Fruit fly (Drosophila melanogaster) whole organism, embryonic: ENCODE measurements around the gene Tep4.

Experiments used
- ATbp ChIP-seq: fragments of 200-800 bp; sonication (Bioruptor generic); optimal IDR thresholded peaks from 2 replicates; lab custom pipeline; 2017; ENCODE audit warnings: missing biosample characterization, mild to moderate bottlenecking, missing genetic modification characterization, missing genetic modification reagents
- Atf6 ChIP-seq: fragments of 200-800 bp; sonication (Bioruptor generic); IDR thresholded peaks from 2 replicates; pipeline ENCODE4 v1.3.6; 2022; ENCODE audit warnings: missing biosample characterization, missing genetic modification characterization
- Blimp-1 ChIP-seq: fragments of 200-800 bp; sonication (Bioruptor generic); optimal IDR thresholded peaks from 3 replicates; lab custom pipeline; 2018; ENCODE audit warnings: missing biosample characterization, missing genetic modification characterization, mild to moderate bottlenecking, moderate library complexity, missing genetic modification reagents
- CG10267 ChIP-seq: fragments of 200-800 bp; sonication (Bioruptor generic); optimal IDR thresholded peaks from 2 replicates; lab custom pipeline; 2018; ENCODE audit warnings: missing biosample characterization, mild to moderate bottlenecking, missing genetic modification characterization, moderate library complexity
- CG10431 ChIP-seq: fragments of 200-800 bp; sonication (Bioruptor generic); optimal IDR thresholded peaks from 3 replicates; lab custom pipeline; 2018; ENCODE audit warnings: missing biosample characterization, mild to moderate bottlenecking, missing genetic modification characterization
- CG10654 ChIP-seq: fragments of 200-800 bp; sonication (Bioruptor generic); optimal IDR thresholded peaks from 2 replicates; lab custom pipeline; 2016; ENCODE audit warnings: missing biosample characterization, missing genetic modification characterization
- CG11247 ChIP-seq: fragments of 200-800 bp; sonication (Bioruptor generic); IDR thresholded peaks from 2 replicates; pipeline ENCODE4 v1.3.6; 2022; ENCODE audit warnings: missing biosample characterization, missing genetic modification characterization
- CG11696 ChIP-seq: fragments of 200-800 bp; sonication (Bioruptor generic); IDR thresholded peaks from 2 replicates; pipeline ENCODE4 v1.3.6; 2022; ENCODE audit warnings: missing biosample characterization, missing genetic modification characterization
- CG1233 ChIP-seq: fragments of 200-800 bp; sonication (Bioruptor generic); optimal IDR thresholded peaks from 4 replicates; lab custom pipeline; 2018; ENCODE audit warnings: missing biosample characterization, mild to moderate bottlenecking, missing genetic modification characterization
- CG14710 ChIP-seq: fragments of 200-800 bp; sonication (Bioruptor generic); optimal IDR thresholded peaks from 3 replicates; lab custom pipeline; 2019; ENCODE audit warnings: missing biosample characterization, mild to moderate bottlenecking, missing genetic modification characterization, moderate library complexity
- CG1529 ChIP-seq: fragments of 200-800 bp; sonication (Bioruptor generic); optimal IDR thresholded peaks from 3 replicates; lab custom pipeline; 2018; ENCODE audit warnings: missing biosample characterization, missing genetic modification characterization
- CG15514 ChIP-seq: fragments of 200-800 bp; sonication (Bioruptor generic); optimal IDR thresholded peaks from 3 replicates; lab custom pipeline; 2017; ENCODE audit warnings: missing biosample characterization, missing genetic modification characterization, mild to moderate bottlenecking, moderate library complexity, missing genetic modification reagents
- CG1603 ChIP-seq: fragments of 200-800 bp; sonication (Bioruptor generic); optimal IDR thresholded peaks from 2 replicates; lab custom pipeline; 2019; ENCODE audit warnings: missing biosample characterization, mild to moderate bottlenecking, missing genetic modification characterization, moderate library complexity
- CG16863 ChIP-seq: fragments of 200-800 bp; sonication (Bioruptor generic); optimal IDR thresholded peaks from 3 replicates; lab custom pipeline; 2016; ENCODE audit warnings: missing biosample characterization, missing genetic modification characterization
- CG2199 ChIP-seq: fragments of 200-800 bp; sonication (Bioruptor generic); IDR thresholded peaks from 3 replicates; pipeline ENCODE4 v1.3.6; 2022; ENCODE audit warnings: missing biosample characterization, missing genetic modification characterization
- CG30431 ChIP-seq: fragments of 200-800 bp; sonication (Bioruptor generic); optimal IDR thresholded peaks from 2 replicates; lab custom pipeline; 2017; ENCODE audit warnings: missing biosample characterization, missing genetic modification characterization
- CG33557 ChIP-seq: fragments of 200-800 bp; sonication (Bioruptor generic); optimal IDR thresholded peaks from 2 replicates; lab custom pipeline; 2019; ENCODE audit warnings: missing biosample characterization, mild to moderate bottlenecking, missing genetic modification characterization, moderate library complexity
- CG34224 ChIP-seq: fragments of 200-800 bp; sonication (Bioruptor generic); IDR thresholded peaks from 3 replicates; pipeline ENCODE4 v1.3.6; 2022; ENCODE audit warnings: missing biosample characterization, missing genetic modification characterization; ENCODE audit not compliant: partially characterized antibody
- CG42726 ChIP-seq: fragments of 200-800 bp; sonication (Bioruptor generic); IDR thresholded peaks from 2 replicates; pipeline ENCODE4 v1.3.6; 2022; ENCODE audit warnings: missing biosample characterization, missing genetic modification characterization; ENCODE audit not compliant: partially characterized antibody
- CG4282 ChIP-seq: fragments of 200-800 bp; sonication (Bioruptor generic); optimal IDR thresholded peaks from 2 replicates; lab custom pipeline; 2016; ENCODE audit warnings: missing biosample characterization, missing genetic modification characterization
- CG4820 ChIP-seq: fragments of 200-800 bp; sonication (Bioruptor generic); optimal IDR thresholded peaks from 3 replicates; lab custom pipeline; 2016; ENCODE audit warnings: missing biosample characterization, missing genetic modification characterization
- CG5245 ChIP-seq: fragments of 200-800 bp; sonication (Bioruptor generic); optimal IDR thresholded peaks from 3 replicates; lab custom pipeline; 2016; ENCODE audit warnings: missing biosample characterization, missing genetic modification characterization
- CG6791 ChIP-seq: fragments of 200-800 bp; sonication (Bioruptor generic); IDR thresholded peaks from 3 replicates; pipeline ENCODE4 v1.3.6; 2022; ENCODE audit warnings: missing biosample characterization, missing genetic modification characterization; ENCODE audit not compliant: partially characterized antibody
- CG7987 ChIP-seq: fragments of 200-800 bp; sonication (Bioruptor generic); optimal IDR thresholded peaks from 2 replicates; lab custom pipeline; 2018; ENCODE audit warnings: missing biosample characterization, mild to moderate bottlenecking, missing genetic modification characterization, moderate library complexity
- CTCF ChIP-seq: fragments of 200-800 bp; sonication (Bioruptor generic); optimal IDR thresholded peaks from 2 replicates; lab custom pipeline; 2017; ENCODE audit warnings: missing biosample characterization, mild to moderate bottlenecking, missing genetic modification characterization, moderate library complexity
- Dfd ChIP-seq, 2 experiments: fragments of >200 bp; optimal IDR thresholded peaks; 2 replicates each; lab custom pipeline; 2017; ENCODE audit warnings: missing biosample characterization in 2 of 2, missing genetic modification characterization in 2 of 2
- Dll ChIP-seq: fragments of 200-800 bp; sonication (Bioruptor generic); IDR thresholded peaks from 4 replicates; pipeline ENCODE4 v1.3.6; 2022; ENCODE audit warnings: missing biosample characterization, missing genetic modification characterization; ENCODE audit not compliant: partially characterized antibody
- Dp ChIP-seq: fragments of 200-800 bp; sonication (Bioruptor generic); optimal IDR thresholded peaks from 2 replicates; lab custom pipeline; 2018; ENCODE audit warnings: missing biosample characterization, mild to moderate bottlenecking, missing genetic modification characterization, moderate library complexity
- ERR ChIP-seq: fragments of 200-800 bp; sonication (Bioruptor generic); optimal IDR thresholded peaks from 2 replicates; lab custom pipeline; 2016; ENCODE audit warnings: missing biosample characterization, missing genetic modification characterization
- Hand ChIP-seq: fragments of 200-800 bp; sonication (Bioruptor generic); optimal IDR thresholded peaks from 2 replicates; lab custom pipeline; 2017; ENCODE audit warnings: mild to moderate bottlenecking, missing biosample characterization, missing genetic modification reagents, missing genetic modification characterization
- MESR4 ChIP-seq: fragments of 200-800 bp; sonication (Bioruptor generic); optimal IDR thresholded peaks from 2 replicates; lab custom pipeline; 2018; ENCODE audit warnings: missing biosample characterization, mild to moderate bottlenecking, missing genetic modification characterization, moderate library complexity
- Med ChIP-seq: fragments of 200-800 bp; sonication (Bioruptor generic); peaks from one replicate; lab custom pipeline; 2016; ENCODE audit warnings: missing biosample characterization, missing genetic modification characterization, mild to moderate bottlenecking, inconsistent platforms, moderate library complexity
- NC2α ChIP-seq: fragments of 200-800 bp; sonication (Bioruptor generic); optimal IDR thresholded peaks from 2 replicates; lab custom pipeline; 2016; ENCODE audit warnings: missing biosample characterization, missing genetic modification characterization
- Neu2 ChIP-seq: fragments of 200-800 bp; sonication (Bioruptor generic); optimal IDR thresholded peaks from 3 replicates; lab custom pipeline; 2016; ENCODE audit warnings: missing biosample characterization, missing genetic modification characterization, borderline replicate concordance
- Oaz ChIP-seq: fragments of 200-800 bp; sonication (Bioruptor generic); IDR thresholded peaks from 2 replicates; pipeline ENCODE4 v1.3.6; 2022; ENCODE audit warnings: missing biosample characterization, missing genetic modification characterization
- Pdp1 ChIP-seq, 2 experiments: fragments of 200-800 bp; sonication (Bioruptor generic); optimal IDR thresholded peaks; 3 replicates each; lab custom pipeline; 2016; ENCODE audit warnings: missing biosample characterization in 2 of 2, missing genetic modification characterization in 2 of 2, mild to moderate bottlenecking in 1 of 2, moderate library complexity in 1 of 2
- Scr ChIP-seq: fragments of 200-800 bp; sonication (Bioruptor generic); IDR thresholded peaks from 2 replicates; pipeline ENCODE4 v1.3.6; 2022; ENCODE audit warnings: missing biosample characterization, missing genetic modification characterization; ENCODE audit not compliant: partially characterized antibody
- Sox100B ChIP-seq: fragments of 200-800 bp; sonication (Bioruptor generic); optimal IDR thresholded peaks from 3 replicates; lab custom pipeline; 2018; ENCODE audit warnings: missing biosample characterization, mild to moderate bottlenecking, missing genetic modification characterization
- Stat92E ChIP-seq, 3 experiments: fragments of >200 bp in 2 of 3; fragments of 200-800 bp in 1 of 3; sonication (Bioruptor generic) in 1 of 3; optimal IDR thresholded peaks; 2 replicates each; lab custom pipeline; 2017 to 2019; ENCODE audit warnings: missing biosample characterization in 3 of 3, missing genetic modification characterization in 3 of 3, mild to moderate bottlenecking in 1 of 3, moderate library complexity in 1 of 3
- danr ChIP-seq: fragments of 200-800 bp; sonication (Bioruptor generic); IDR thresholded peaks from 2 replicates; pipeline ENCODE4 v1.3.6; 2022; ENCODE audit warnings: missing biosample characterization, missing genetic modification characterization
- gsb ChIP-seq: fragments of 200-800 bp; sonication (Bioruptor generic); IDR thresholded peaks from 2 replicates; pipeline ENCODE4 v1.3.6; 2022; ENCODE audit warnings: missing biosample characterization, missing genetic modification characterization
- kah ChIP-seq: fragments of 200-800 bp; sonication (Bioruptor generic); optimal IDR thresholded peaks from 2 replicates; lab custom pipeline; 2018; ENCODE audit warnings: missing biosample characterization, mild to moderate bottlenecking, missing genetic modification characterization
- mld ChIP-seq: fragments of 200-800 bp; sonication (Bioruptor generic); IDR thresholded peaks from 3 replicates; pipeline ENCODE4 v1.3.6; 2022; ENCODE audit warnings: missing biosample characterization, missing genetic modification characterization; ENCODE audit not compliant: partially characterized antibody
- nerfin-2 ChIP-seq: fragments of 200-800 bp; sonication (Bioruptor generic); IDR thresholded peaks from 2 replicates; pipeline ENCODE4 v1.3.6; 2022; ENCODE audit warnings: missing biosample characterization, missing genetic modification characterization; ENCODE audit not compliant: partially characterized antibody
- oc ChIP-seq: fragments of 200-800 bp; sonication (Bioruptor generic); optimal IDR thresholded peaks from 2 replicates; lab custom pipeline; 2018; ENCODE audit warnings: missing biosample characterization, mild to moderate bottlenecking, missing genetic modification characterization, moderate library complexity
- pum ChIP-seq: fragments of 200-800 bp; sonication (Bioruptor generic); optimal IDR thresholded peaks from 2 replicates; lab custom pipeline; 2016; ENCODE audit warnings: missing biosample characterization, missing genetic modification characterization
- sna ChIP-seq: fragments of 200-800 bp; sonication (Bioruptor generic); IDR thresholded peaks from 2 replicates; pipeline ENCODE4 v1.3.6; 2022; ENCODE audit warnings: missing biosample characterization, missing genetic modification characterization; ENCODE audit not compliant: partially characterized antibody
- sqz ChIP-seq: fragments of 200-800 bp; sonication (Bioruptor generic); optimal IDR thresholded peaks from 3 replicates; lab custom pipeline; 2018; ENCODE audit warnings: missing biosample characterization, mild to moderate bottlenecking, missing genetic modification characterization
- vvl ChIP-seq: fragments of 200-800 bp; sonication (Bioruptor generic); IDR thresholded peaks from 2 replicates; pipeline ENCODE4 v1.3.6; 2022; ENCODE audit warnings: missing biosample characterization, missing genetic modification characterization

Gene Tep4

DNA sequence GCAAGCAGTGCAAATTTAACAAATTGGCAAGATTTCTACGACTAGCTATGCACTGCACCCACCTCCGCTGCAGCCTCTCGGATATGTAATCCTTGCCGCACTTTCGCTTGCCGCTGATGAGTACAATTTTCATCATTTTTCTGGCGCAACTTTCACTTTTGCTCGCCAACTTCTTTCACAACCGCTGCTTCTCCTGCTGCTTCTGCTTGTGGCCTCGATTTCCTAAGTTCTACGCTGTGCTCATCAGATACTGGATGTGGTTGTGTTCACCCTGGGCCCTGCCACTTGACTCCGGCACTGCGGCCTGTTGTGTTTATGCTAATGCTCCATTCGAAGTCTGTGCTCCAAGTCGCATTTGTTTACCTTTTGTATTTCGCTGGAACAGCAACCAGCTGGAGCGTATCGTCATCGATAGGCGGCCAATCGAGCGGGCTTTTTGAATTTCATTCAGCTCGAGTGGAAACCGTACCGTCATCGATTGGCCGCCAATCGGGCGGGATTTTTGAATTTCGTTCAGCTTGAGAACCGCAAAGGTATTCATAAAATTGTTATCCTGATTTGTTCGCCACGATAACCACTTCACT, 31.8 kb downstream of the Tep4 start, which contains the start of gene Pmvk (continued):
- no peak for TF ChIP-seq CG7987 (GFP tag; lab: Kevin White, UChicago)
- TF ChIP-seq CG4282: no peak
- peak; percentile 1 for TF ChIP-seq kah (GFP tag; lab: Kevin White, UChicago)
- TF ChIP-seq Stat92E (GFP tag; optimal IDR thresholded peaks at IDR 0.05; lab: Kevin White, UChicago): peak in 1 of 3 experiments; percentile 93
- TF ChIP-seq CG16863: no peak
- TF ChIP-seq sna (GFP tag; lab: Robert Waterston, UW): peak; percentile 83
- peak; percentile 95 for TF ChIP-seq mld
- TF ChIP-seq CG5245 (GFP tag; lab: Kevin White, UChicago): no peak
- no peak for TF ChIP-seq Atf6 (GFP tag; lab: Robert Waterston, UW)
- no peak for TF ChIP-seq CG11696 (GFP tag; lab: Robert Waterston, UW)
- TF ChIP-seq ERR: no peak
- peak; percentile 52 for TF ChIP-seq CG1603 (tag; lab: Kevin White, UChicago)
- peak; percentile 43; the same call in 1 of the 2 replicates for TF ChIP-seq CG42726
- TF ChIP-seq vvl (GFP tag; lab: Robert Waterston, UW): peak; percentile 52; the same call in 1 of the 2 replicates
- TF ChIP-seq CG15514 (GFP tag; lab: Kevin White, UChicago): peak; percentile 88
- peak; percentile 36 for TF ChIP-seq CG33557
- no peak for TF ChIP-seq Neu2 (GFP tag; lab: Kevin White, UChicago)
- TF ChIP-seq danr (GFP tag; lab: Robert Waterston, UW): no peak
- TF ChIP-seq oc (tag; lab: Kevin White, UChicago): no peak
- TF ChIP-seq Dfd (GFP tag; optimal IDR thresholded peaks at IDR 0.05; lab: Kevin White, UChicago): no peak
- no peak for TF ChIP-seq ATbp (GFP tag; lab: Kevin White, UChicago)
- no peak for TF ChIP-seq NC2α (GFP tag; lab: Kevin White, UChicago)
- no peak for TF ChIP-seq Hand (GFP tag; lab: Kevin White, UChicago)
- TF ChIP-seq Scr (GFP tag; lab: Robert Waterston, UW): peak; percentile 79
- peak; percentile 98 for TF ChIP-seq Blimp-1
- no peak for TF ChIP-seq Pdp1 (GFP tag; optimal IDR thresholded peaks at IDR 0.05; lab: Kevin White, UChicago)
- peak; percentile 52 for TF ChIP-seq MESR4 (GFP tag; lab: Kevin White, UChicago)
- TF ChIP-seq CG6791 (GFP tag; lab: Robert Waterston, UW): peak; percentile 94
- TF ChIP-seq CG14710 (tag; lab: Kevin White, UChicago): peak; percentile 42
- TF ChIP-seq CG2199 (GFP tag; lab: Robert Waterston, UW): no peak
- TF ChIP-seq pum: no peak
- peak; percentile 98 for TF ChIP-seq nerfin-2 (GFP tag; lab: Robert Waterston, UW)
- no peak for TF ChIP-seq CG1529 (GFP tag; lab: Kevin White, UChicago)
- no peak for TF ChIP-seq CTCF
- peak; percentile 73 for TF ChIP-seq Dll (GFP tag; lab: Robert Waterston, UW)
- no peak for TF ChIP-seq CG4820
- TF ChIP-seq gsb: no peak
- TF ChIP-seq Dp (GFP tag; lab: Kevin White, UChicago): peak; percentile 99
- TF ChIP-seq CG30431 (GFP tag; lab: Kevin White, UChicago): no peak
- TF ChIP-seq CG10431 (GFP tag; lab: Kevin White, UChicago): peak; percentile 41
- TF ChIP-seq CG10267: peak; percentile 42
- no peak for TF ChIP-seq CG10654
- TF ChIP-seq sqz (GFP tag; lab: Kevin White, UChicago): no peak
- no peak for TF ChIP-seq Sox100B (GFP tag; lab: Kevin White, UChicago)
- TF ChIP-seq CG1233 (GFP tag; lab: Kevin White, UChicago): no peak
- no peak for TF ChIP-seq CG11247
- TF ChIP-seq Oaz (GFP tag; lab: Robert Waterston, UW): no peak
- peak; percentile 88 for TF ChIP-seq CG34224 (GFP tag; lab: Robert Waterston, UW)
- TF ChIP-seq Med (GFP tag; lab: Kevin White, UChicago): no peak
